Fruit fly (Drosophila melanogaster): ENCODE data around the gene Sfp24C1.

The Sfp24C1 gene

dm6 chr2L:3737003-3737662 lies 36.7 kb downstream of the Sfp24C1 start (continued):
- TF ChIP-seq gsb (GFP tag; IDR thresholded peaks at IDR 0.05) = no peak
- no peak for TF ChIP-seq CG34224 (GFP tag; IDR thresholded peaks at IDR 0.05; ENCODE audit: partially characterized antibody)
- TF ChIP-seq CG11696 (GFP tag; IDR thresholded peaks at IDR 0.05) = peak; percentile 55; the same call in 1 of the 2 replicates
- TF ChIP-seq CG14710 (tag; optimal IDR thresholded peaks at IDR 0.05) = no peak
- peak; percentile 86 for TF ChIP-seq abd-A (tag; optimal IDR thresholded peaks at IDR 0.05)
- no peak for TF ChIP-seq Neu2 (GFP tag; optimal IDR thresholded peaks at IDR 0.05; ENCODE audit: borderline replicate concordance)
- no peak for TF ChIP-seq pnt (GFP tag; optimal IDR thresholded peaks at IDR 0.05)
- TF ChIP-seq Doc3 (GFP tag; IDR thresholded peaks at IDR 0.05; ENCODE audit: partially characterized antibody) = no peak
- no peak for TF ChIP-seq Xrp1 (GFP tag; IDR thresholded peaks at IDR 0.05)
- no peak for TF ChIP-seq CG3281 (GFP tag; optimal IDR thresholded peaks at IDR 0.05)
- TF ChIP-seq CG5953 (GFP tag; IDR thresholded peaks at IDR 0.05) = no peak
- no peak for TF ChIP-seq ken (GFP tag; IDR thresholded peaks at IDR 0.05)
- TF ChIP-seq Mad (GFP tag; optimal IDR thresholded peaks at IDR 0.05) = no peak
- TF ChIP-seq wek (GFP tag; optimal IDR thresholded peaks at IDR 0.05) = no peak
- TF ChIP-seq CG16813 (GFP tag; IDR thresholded peaks at IDR 0.05; ENCODE audit: partially characterized antibody) = no peak
- TF ChIP-seq CG12769 (tag; optimal IDR thresholded peaks at IDR 0.05) = no peak
- TF ChIP-seq CG12299 (tag; optimal IDR thresholded peaks at IDR 0.05) = no peak
- TF ChIP-seq Dip3 (GFP tag; optimal IDR thresholded peaks at IDR 0.05) = no peak
- TF ChIP-seq CG10543 (GFP tag; optimal IDR thresholded peaks at IDR 0.05) = no peak
- no peak for TF ChIP-seq CG12155 (GFP tag; optimal IDR thresholded peaks at IDR 0.05)
- no peak for TF ChIP-seq CG32767 (GFP tag; IDR thresholded peaks at IDR 0.05)
- no peak for TF ChIP-seq CG4617 (GFP tag; optimal IDR thresholded peaks at IDR 0.05; ENCODE audit: borderline replicate concordance)
- TF ChIP-seq Hr3 (GFP tag; optimal IDR thresholded peaks at IDR 0.05) = peak; percentile 3
- no peak for TF ChIP-seq CG13123 (GFP tag; optimal IDR thresholded peaks at IDR 0.05)
- peak in 1 of 2 experiments; percentile 39 for TF ChIP-seq Hr51 (GFP tag; optimal IDR thresholded peaks at IDR 0.05)
- TF ChIP-seq CG12104 (GFP tag; optimal IDR thresholded peaks at IDR 0.05) = no peak
- no peak for TF ChIP-seq CG1792 (GFP tag; optimal IDR thresholded peaks at IDR 0.05)
- no peak for TF ChIP-seq eyg (GFP tag; optimal IDR thresholded peaks at IDR 0.05)
- TF ChIP-seq ara (GFP tag; IDR thresholded peaks at IDR 0.05) = no peak
- TF ChIP-seq CG4328 (GFP tag; optimal IDR thresholded peaks at IDR 0.05) = no peak
- TF ChIP-seq CG6689 (GFP tag; IDR thresholded peaks at IDR 0.05) = 0 out of 2 replicates have a peak, but pooled peaks have one; percentile 11
- peak; percentile 50; the same call in 1 of the 2 replicates for TF ChIP-seq CG4360 (GFP tag; IDR thresholded peaks at IDR 0.05)
- TF ChIP-seq CG18599 (GFP tag; optimal IDR thresholded peaks at IDR 0.05) = peak; percentile 24
- TF ChIP-seq CG13775 (GFP tag; optimal IDR thresholded peaks at IDR 0.05) = no peak
- no peak for TF ChIP-seq dimm (GFP tag; IDR thresholded peaks at IDR 0.05)
- TF ChIP-seq CG32532 (GFP tag; IDR thresholded peaks at IDR 0.05) = 0 out of 2 replicates have a peak, but pooled peaks have one; percentile 28
- TF ChIP-seq ind (GFP tag; optimal IDR thresholded peaks at IDR 0.05) = no peak
- TF ChIP-seq Abd-B (GFP tag; optimal IDR thresholded peaks at IDR 0.05) = no peak
- TF ChIP-seq ftz-f1 (GFP tag; optimal IDR thresholded peaks at IDR 0.05) = no peak
- TF ChIP-seq CG3838 (GFP tag; optimal IDR thresholded peaks at IDR 0.05) = no peak
- peak; percentile 47 for TF ChIP-seq CG11504 (tag; optimal IDR thresholded peaks at IDR 0.05)
- peak; percentile 1 for TF ChIP-seq nmo (GFP tag; optimal IDR thresholded peaks at IDR 0.05)
- TF ChIP-seq CG8281 (tag; optimal IDR thresholded peaks at IDR 0.05) = no peak
- no peak for TF ChIP-seq MBD-R2 (GFP tag; IDR thresholded peaks at IDR 0.05)
- TF ChIP-seq CG6683 (GFP tag; optimal IDR thresholded peaks at IDR 0.05) = no peak
- TF ChIP-seq TFAM (GFP tag; optimal IDR thresholded peaks at IDR 0.05) = no peak
- peak; percentile 18 for TF ChIP-seq CG18262 (tag; optimal IDR thresholded peaks at IDR 0.05)
- no peak for TF ChIP-seq twi (tag; optimal IDR thresholded peaks at IDR 0.05)
- TF ChIP-seq CG15269 (tag; optimal IDR thresholded peaks at IDR 0.05) = peak; percentile 1
